Fruit fly (Drosophila melanogaster) whole organism, prepupa: ENCODE measurements around the gene Nup58.

Experiments used
- CG10631 ChIP-seq: fragments of 200-800 bp; sonication (Bioruptor generic); optimal IDR thresholded peaks from 2 replicates; lab custom pipeline; 2016; ENCODE audit warnings: missing biosample characterization, missing genetic modification characterization
- CG10669 ChIP-seq: fragments of 200-800 bp; sonication (Bioruptor generic); optimal IDR thresholded peaks from 3 replicates; lab custom pipeline; 2018; ENCODE audit warnings: missing biosample characterization, mild to moderate bottlenecking, missing genetic modification characterization, moderate library complexity
- CG11294 ChIP-seq: fragments of 200-800 bp; sonication (Bioruptor generic); IDR thresholded peaks from 2 replicates; pipeline ENCODE4 v1.3.6; 2022; ENCODE audit warnings: missing biosample characterization, missing genetic modification characterization
- CG11762 ChIP-seq: fragments of 200-800 bp; sonication (Bioruptor generic); optimal IDR thresholded peaks from 3 replicates; lab custom pipeline; 2016; ENCODE audit warnings: missing biosample characterization, missing genetic modification characterization; ENCODE audit not compliant: insufficient read depth
- CG15336 ChIP-seq: fragments of 200-800 bp; sonication (Bioruptor generic); IDR thresholded peaks from 2 replicates; pipeline ENCODE4 v1.3.6; 2022; ENCODE audit warnings: missing biosample characterization, missing genetic modification characterization
- CG31627 ChIP-seq: fragments of 200-800 bp; sonication (Bioruptor generic); optimal IDR thresholded peaks from 3 replicates; lab custom pipeline; 2016; ENCODE audit warnings: missing biosample characterization, missing genetic modification characterization
- CG32006 ChIP-seq: fragments of 200-800 bp; sonication (Bioruptor generic); optimal IDR thresholded peaks from 3 replicates; lab custom pipeline; 2017; ENCODE audit warnings: missing biosample characterization, mild to moderate bottlenecking, missing genetic modification characterization
- CG34406 ChIP-seq: fragments of 200-800 bp; sonication (Bioruptor generic); optimal IDR thresholded peaks from 3 replicates; lab custom pipeline; 2016; ENCODE audit warnings: missing biosample characterization, missing genetic modification characterization
- CG3919 ChIP-seq: fragments of 200-800 bp; sonication (Bioruptor generic); optimal IDR thresholded peaks from 3 replicates; lab custom pipeline; 2016; ENCODE audit warnings: missing biosample characterization, missing genetic modification characterization
- CG6163 ChIP-seq: fragments of 200-800 bp; sonication (Bioruptor generic); IDR thresholded peaks from 3 replicates; pipeline ENCODE4 v1.3.6; 2022; ENCODE audit warnings: missing biosample characterization, missing genetic modification characterization
- CG6276 ChIP-seq: fragments of 200-800 bp; sonication (Bioruptor generic); optimal IDR thresholded peaks from 2 replicates; lab custom pipeline; 2017; ENCODE audit warnings: missing biosample characterization, mild to moderate bottlenecking, missing genetic modification characterization
- CG6854 ChIP-seq: fragments of 200-800 bp; sonication (Bioruptor generic); optimal IDR thresholded peaks from 2 replicates; lab custom pipeline; 2017; ENCODE audit warnings: missing biosample characterization, mild to moderate bottlenecking, missing genetic modification characterization
- CG7368 ChIP-seq: fragments of 200-800 bp; sonication (Bioruptor generic); optimal IDR thresholded peaks from 3 replicates; lab custom pipeline; 2016; ENCODE audit warnings: missing biosample characterization, missing genetic modification characterization
- CG8119 ChIP-seq: fragments of 200-800 bp; sonication (Bioruptor generic); IDR thresholded peaks from 3 replicates; pipeline ENCODE4 v1.3.6; 2022; ENCODE audit warnings: missing biosample characterization, missing genetic modification characterization
- CG8319 ChIP-seq: fragments of 200-800 bp; sonication (Bioruptor generic); optimal IDR thresholded peaks from 3 replicates; lab custom pipeline; 2016; ENCODE audit warnings: missing biosample characterization, missing genetic modification characterization
- CG8632 ChIP-seq: fragments of 200-800 bp; sonication (Bioruptor generic); optimal IDR thresholded peaks from 3 replicates; lab custom pipeline; 2016; ENCODE audit warnings: missing biosample characterization, missing genetic modification characterization
- CG9139 ChIP-seq: fragments of 200-800 bp; sonication (Bioruptor generic); optimal IDR thresholded peaks from 3 replicates; lab custom pipeline; 2017; ENCODE audit warnings: missing biosample characterization, mild to moderate bottlenecking, missing genetic modification characterization
- Eip75B ChIP-seq: fragments of 200-800 bp; sonication (Bioruptor generic); optimal IDR thresholded peaks from 3 replicates; lab custom pipeline; 2016; ENCODE audit warnings: missing biosample characterization, missing genetic modification characterization
- Eip78C ChIP-seq: fragments of 200-800 bp; sonication (Bioruptor generic); peaks from one replicate; lab custom pipeline; 2016; ENCODE audit warnings: missing biosample characterization, missing genetic modification characterization
- Eip93F ChIP-seq: fragments of 200-800 bp; sonication (Bioruptor generic); optimal IDR thresholded peaks from 2 replicates; lab custom pipeline; 2016; ENCODE audit warnings: missing biosample characterization, mild to moderate bottlenecking, missing genetic modification characterization
- Ets21C ChIP-seq: fragments of 200-800 bp; sonication (Bioruptor generic); optimal IDR thresholded peaks from 3 replicates; lab custom pipeline; 2016; ENCODE audit warnings: missing biosample characterization, missing genetic modification characterization
- Gug ChIP-seq: fragments of 200-800 bp; sonication (Bioruptor generic); IDR thresholded peaks from 2 replicates; pipeline ENCODE4 v1.3.6; 2022; ENCODE audit warnings: missing biosample characterization, missing genetic modification characterization
- Hr39 ChIP-seq: fragments of 200-800 bp; sonication (Bioruptor generic); optimal IDR thresholded peaks from 2 replicates; lab custom pipeline; 2016; ENCODE audit warnings: missing biosample characterization, missing genetic modification characterization
- Hr4 ChIP-seq: fragments of 200-800 bp; sonication (Bioruptor generic); optimal IDR thresholded peaks from 3 replicates; lab custom pipeline; 2016; ENCODE audit warnings: missing biosample characterization, missing genetic modification characterization
- Lpt ChIP-seq: fragments of 200-800 bp; sonication (Bioruptor generic); optimal IDR thresholded peaks from 3 replicates; lab custom pipeline; 2016; ENCODE audit warnings: missing biosample characterization, missing genetic modification characterization
- Met ChIP-seq: fragments of 200-800 bp; sonication (Bioruptor generic); optimal IDR thresholded peaks from 3 replicates; lab custom pipeline; 2016; ENCODE audit warnings: missing biosample characterization, missing genetic modification characterization
- OdsH ChIP-seq: fragments of 200-800 bp; sonication (Bioruptor generic); optimal IDR thresholded peaks from 3 replicates; lab custom pipeline; 2016; ENCODE audit warnings: missing biosample characterization, missing genetic modification characterization
- Sox102F ChIP-seq: fragments of 200-800 bp; sonication (Bioruptor generic); optimal IDR thresholded peaks from 2 replicates; lab custom pipeline; 2016; ENCODE audit warnings: missing biosample characterization, mild to moderate bottlenecking, missing genetic modification characterization
- Sox14 ChIP-seq: fragments of 200-800 bp; sonication (Bioruptor generic); optimal IDR thresholded peaks from 3 replicates; lab custom pipeline; 2016; ENCODE audit warnings: missing biosample characterization, missing genetic modification characterization
- Sox15 ChIP-seq: fragments of 200-800 bp; sonication (Bioruptor generic); optimal IDR thresholded peaks from 3 replicates; lab custom pipeline; 2016; ENCODE audit warnings: missing biosample characterization, missing genetic modification characterization
- achi ChIP-seq: fragments of 200-800 bp; sonication (Bioruptor generic); optimal IDR thresholded peaks from 3 replicates; lab custom pipeline; 2016; ENCODE audit warnings: missing biosample characterization, missing genetic modification characterization
- acj6 ChIP-seq: fragments of 200-800 bp; sonication (Bioruptor generic); optimal IDR thresholded peaks from 3 replicates; lab custom pipeline; 2016; ENCODE audit warnings: missing biosample characterization, missing genetic modification characterization
- cyc ChIP-seq: fragments of 200-800 bp; sonication (Bioruptor generic); optimal IDR thresholded peaks from 3 replicates; lab custom pipeline; 2016; ENCODE audit warnings: missing biosample characterization, missing genetic modification characterization
- dac ChIP-seq: fragments of 200-800 bp; sonication (Bioruptor generic); optimal IDR thresholded peaks from 2 replicates; lab custom pipeline; 2017; ENCODE audit warnings: missing biosample characterization, mild to moderate bottlenecking, missing genetic modification characterization
- dsx ChIP-seq: fragments of 200-800 bp; optimal IDR thresholded peaks from 3 replicates; lab custom pipeline; 2019; ENCODE audit warnings: missing biosample characterization, mild to moderate bottlenecking, missing genetic modification characterization, moderate library complexity; ENCODE audit not compliant: poor library complexity, severe bottlenecking
- eg ChIP-seq: fragments of 200-800 bp; sonication (Bioruptor generic); IDR thresholded peaks from 3 replicates; pipeline ENCODE4 v1.3.6; 2022; ENCODE audit warnings: missing biosample characterization, missing genetic modification characterization
- esn ChIP-seq: fragments of 200-800 bp; sonication (Bioruptor generic); optimal IDR thresholded peaks from 2 replicates; lab custom pipeline; 2016; ENCODE audit warnings: missing biosample characterization, mild to moderate bottlenecking, missing genetic modification characterization, moderate library complexity
- fd85E ChIP-seq: fragments of 200-800 bp; sonication (Bioruptor generic); optimal IDR thresholded peaks from 3 replicates; lab custom pipeline; 2016; ENCODE audit warnings: missing biosample characterization, missing genetic modification characterization
- fkh ChIP-seq: fragments of 200-800 bp; sonication (Bioruptor generic); optimal IDR thresholded peaks from 3 replicates; lab custom pipeline; 2017; ENCODE audit warnings: missing biosample characterization, mild to moderate bottlenecking, missing genetic modification characterization, moderate library complexity
- net ChIP-seq: fragments of 200-800 bp; sonication (Bioruptor generic); optimal IDR thresholded peaks from 3 replicates; lab custom pipeline; 2016; ENCODE audit warnings: missing biosample characterization, missing genetic modification characterization
- pdm3 ChIP-seq: fragments of 200-800 bp; sonication (Bioruptor generic); optimal IDR thresholded peaks from 3 replicates; lab custom pipeline; 2016; ENCODE audit warnings: missing biosample characterization, missing genetic modification characterization
- salr ChIP-seq, 2 experiments: fragments of 200-800 bp; sonication (Bioruptor generic); optimal IDR thresholded peaks; 3 replicates each; lab custom pipeline; 2016 to 2018; ENCODE audit warnings: missing biosample characterization in 2 of 2, missing genetic modification characterization in 2 of 2, mild to moderate bottlenecking in 1 of 2
- spab ChIP-seq: fragments of 200-800 bp; sonication (Bioruptor generic); optimal IDR thresholded peaks from 2 replicates; lab custom pipeline; 2017; ENCODE audit warnings: missing biosample characterization, mild to moderate bottlenecking, missing genetic modification characterization, missing genetic modification reagents
- svp ChIP-seq: fragments of 200-800 bp; sonication (Bioruptor generic); peaks from one replicate; lab custom pipeline; 2016; ENCODE audit warnings: missing biosample characterization, missing genetic modification characterization
- topi ChIP-seq: fragments of 200-800 bp; sonication (Bioruptor generic); optimal IDR thresholded peaks from 3 replicates; lab custom pipeline; 2016; ENCODE audit warnings: missing biosample characterization, missing genetic modification characterization

The Nup58 gene

dm6 chr3R:19671223-19671991 lies 26.6 kb downstream of the Nup58 start, which contains the start of gene Naam (continued):
- TF ChIP-seq Gug (GFP tag; lab: Robert Waterston, UW) = peak; percentile 74
- peak; percentile 93 for TF ChIP-seq eg (GFP tag; lab: Robert Waterston, UW)
- TF ChIP-seq dsx (GFP tag; lab: Kevin White, UChicago) = peak; percentile 49
- TF ChIP-seq Hr4 = peak; percentile 78
- TF ChIP-seq Sox102F (GFP tag; lab: Kevin White, UChicago) = peak; percentile 70
- TF ChIP-seq CG32006 (GFP tag; lab: Kevin White, UChicago) = peak; percentile 69
- TF ChIP-seq salr (GFP tag; optimal IDR thresholded peaks at IDR 0.05; lab: Kevin White, UChicago) = peak in 1 of 2 experiments; percentile 29
- peak; percentile 2 for TF ChIP-seq Sox15
- peak; percentile 70 for TF ChIP-seq pdm3 (GFP tag; lab: Kevin White, UChicago)
- TF ChIP-seq CG34406 (GFP tag; lab: Kevin White, UChicago) = peak; percentile 68
- TF ChIP-seq Met (GFP tag; lab: Kevin White, UChicago) = peak; percentile 77
- TF ChIP-seq CG7368 (GFP tag; lab: Kevin White, UChicago) = peak; percentile 83
- TF ChIP-seq Hr39 (GFP tag; lab: Kevin White, UChicago) = peak; percentile 76
- TF ChIP-seq CG6163 = peak; percentile 89
- peak; percentile 66 for TF ChIP-seq Lpt (GFP tag; lab: Kevin White, UChicago)
- peak; percentile 41 for TF ChIP-seq fkh (GFP tag; lab: Kevin White, UChicago)
- peak; percentile 54 for TF ChIP-seq CG8632 (GFP tag; lab: Kevin White, UChicago)
- peak; percentile 57 for TF ChIP-seq fd85E (GFP tag; lab: Kevin White, UChicago)
- peak; percentile 82 for TF ChIP-seq net (GFP tag; lab: Kevin White, UChicago)
- peak; percentile 72 for TF ChIP-seq CG6276
- peak; percentile 43 for TF ChIP-seq Ets21C (GFP tag; lab: Kevin White, UChicago)
- peak; percentile 78 for TF ChIP-seq CG15336 (GFP tag; lab: Robert Waterston, UW)

- TF ChIP-seq CG8319 (GFP tag; lab: Kevin White, UChicago) (no peak), Eip93F (no peak), Eip75B (GFP tag; lab: Kevin White, UChicago) (no peak), CG3919 (GFP tag; lab: Kevin White, UChicago) (no peak), spab (GFP tag; lab: Kevin White, UChicago) (no peak), Sox15 (no peak), topi (GFP tag; lab: Kevin White, UChicago) (no peak), pdm3 (GFP tag; lab: Kevin White, UChicago) (no peak), cyc (GFP tag; lab: Kevin White, UChicago) (no peak), Sox14 (GFP tag; lab: Kevin White, UChicago) (no peak), CG8632 (GFP tag; lab: Kevin White, UChicago) (no peak), Ets21C (GFP tag; lab: Kevin White, UChicago) (no peak), Eip78C (no peak), esn (GFP tag; lab: Kevin White, UChicago) (no peak)
These were observed 27.3 kb downstream of the Nup58 start for dm6 chr3R:19672136-19672535.

- TF ChIP-seq pdm3 (GFP tag; lab: Kevin White, UChicago) = peak; percentile 21
- peak; percentile 6 for TF ChIP-seq CG7368 (GFP tag; lab: Kevin White, UChicago)
- TF ChIP-seq Met (GFP tag; lab: Kevin White, UChicago) = peak; percentile 44
- TF ChIP-seq OdsH (GFP tag; lab: Kevin White, UChicago) = peak; percentile 6
- no peak for TF ChIP-seq Ets21C (GFP tag; lab: Kevin White, UChicago)
- peak; percentile 35 for TF ChIP-seq Sox102F (GFP tag; lab: Kevin White, UChicago)
- no peak for TF ChIP-seq CG8119
- TF ChIP-seq Hr39 (GFP tag; lab: Kevin White, UChicago) = peak; percentile 31
- TF ChIP-seq CG6854 = no peak
- no peak for TF ChIP-seq CG9139 (GFP tag; lab: Kevin White, UChicago)
- TF ChIP-seq CG10631 (GFP tag; lab: Kevin White, UChicago) = peak; percentile 7
- peak; percentile 11 for TF ChIP-seq achi (GFP tag; lab: Kevin White, UChicago)
- no peak for TF ChIP-seq CG11294 (GFP tag; lab: Robert Waterston, UW)
- TF ChIP-seq dsx (GFP tag; lab: Kevin White, UChicago) = no peak
- TF ChIP-seq Sox15 = no peak
- TF ChIP-seq acj6 (GFP tag; lab: Kevin White, UChicago) = peak; percentile 23
- no peak for TF ChIP-seq CG11762 (GFP tag; lab: Kevin White, UChicago)
- TF ChIP-seq Hr4 = peak; percentile 24
- peak; percentile 14 for TF ChIP-seq CG10669 (GFP tag; lab: Kevin White, UChicago)
- TF ChIP-seq CG31627 (GFP tag; lab: Kevin White, UChicago) = peak; percentile 14
- TF ChIP-seq CG3919 (GFP tag; lab: Kevin White, UChicago) = peak; percentile 14
- peak; percentile 34 for TF ChIP-seq topi (GFP tag; lab: Kevin White, UChicago)
- TF ChIP-seq CG15336 (GFP tag; lab: Robert Waterston, UW) = no peak
- no peak for TF ChIP-seq dac
- TF ChIP-seq svp = peak; percentile 58
- peak; percentile 15 for TF ChIP-seq Eip75B (GFP tag; lab: Kevin White, UChicago)
These were observed 28.1 kb downstream of the Nup58 start for dm6 chr3R:19672905-19673304.
